Fruit fly (Drosophila melanogaster) whole organism, embryonic: ENCODE results near the gene CG6933.
A peak's percentile ranks its signal among the peaks of the same experiment; 100 is the strongest.

ENCODE experiments used
- Antp ChIP-seq: fragments of 200-800 bp; sonication (Bioruptor generic); optimal IDR thresholded peaks from 3 replicates; lab custom pipeline; 2016; ENCODE audit warnings: missing biosample characterization, missing genetic modification characterization
- CG10209 ChIP-seq: fragments of 200-800 bp; sonication (Bioruptor generic); optimal IDR thresholded peaks from 3 replicates; lab custom pipeline; 2017; ENCODE audit warnings: missing biosample characterization, mild to moderate bottlenecking, missing genetic modification characterization, missing genetic modification reagents
- CG11247 ChIP-seq: fragments of 200-800 bp; sonication (Bioruptor generic); IDR thresholded peaks from 2 replicates; pipeline ENCODE4 v1.3.6; 2022; ENCODE audit warnings: missing biosample characterization, missing genetic modification characterization
- CG11398 ChIP-seq: fragments of 200-800 bp; sonication (Bioruptor generic); optimal IDR thresholded peaks from 2 replicates; lab custom pipeline; 2016; ENCODE audit warnings: missing biosample characterization, missing genetic modification characterization
- CG12299 ChIP-seq: fragments of 200-800 bp; sonication (Bioruptor generic); optimal IDR thresholded peaks from 2 replicates; lab custom pipeline; 2018; ENCODE audit warnings: missing biosample characterization, mild to moderate bottlenecking, missing genetic modification characterization
- CG13123 ChIP-seq: fragments of 200-800 bp; sonication (Bioruptor generic); optimal IDR thresholded peaks from 2 replicates; lab custom pipeline; 2016; ENCODE audit warnings: missing biosample characterization, missing genetic modification characterization
- CG13296 ChIP-seq: fragments of 200-800 bp; sonication (Bioruptor generic); optimal IDR thresholded peaks from 3 replicates; lab custom pipeline; 2018; ENCODE audit warnings: missing biosample characterization, mild to moderate bottlenecking, missing genetic modification characterization
- CG13624 ChIP-seq: fragments of 200-800 bp; sonication (Bioruptor generic); optimal IDR thresholded peaks from 2 replicates; lab custom pipeline; 2016; ENCODE audit warnings: missing biosample characterization, missing genetic modification characterization
- CG15269 ChIP-seq: fragments of 200-800 bp; sonication (Bioruptor generic); optimal IDR thresholded peaks from 2 replicates; lab custom pipeline; 2018; ENCODE audit warnings: missing biosample characterization, mild to moderate bottlenecking, missing genetic modification characterization, moderate library complexity
- CG16815 ChIP-seq: fragments of 200-800 bp; sonication (Bioruptor generic); optimal IDR thresholded peaks from 3 replicates; lab custom pipeline; 2017; ENCODE audit warnings: missing biosample characterization, mild to moderate bottlenecking, missing genetic modification characterization
- CG16863 ChIP-seq: fragments of 200-800 bp; sonication (Bioruptor generic); optimal IDR thresholded peaks from 3 replicates; lab custom pipeline; 2016; ENCODE audit warnings: missing biosample characterization, missing genetic modification characterization
- CG18599 ChIP-seq: fragments of 200-800 bp; sonication (Bioruptor generic); optimal IDR thresholded peaks from 3 replicates; lab custom pipeline; 2017; ENCODE audit warnings: missing biosample characterization, missing genetic modification characterization, mild to moderate bottlenecking, moderate library complexity, missing genetic modification reagents
- CG33557 ChIP-seq: fragments of 200-800 bp; sonication (Bioruptor generic); optimal IDR thresholded peaks from 2 replicates; lab custom pipeline; 2019; ENCODE audit warnings: missing biosample characterization, mild to moderate bottlenecking, missing genetic modification characterization, moderate library complexity
- CG34422 ChIP-seq: fragments of 200-800 bp; sonication (Bioruptor generic); IDR thresholded peaks from 3 replicates; pipeline ENCODE4 v1.3.6; 2022; ENCODE audit warnings: missing biosample characterization, missing genetic modification characterization
- CG6175 ChIP-seq: fragments of 200-800 bp; sonication (Bioruptor generic); IDR thresholded peaks from 3 replicates; pipeline ENCODE4 v1.3.6; 2022; ENCODE audit warnings: missing biosample characterization, missing genetic modification characterization
- CG6654 ChIP-seq: fragments of 200-800 bp; sonication (Bioruptor generic); optimal IDR thresholded peaks from 2 replicates; lab custom pipeline; 2017; ENCODE audit warnings: missing biosample characterization, mild to moderate bottlenecking, missing genetic modification characterization
- CG6791 ChIP-seq: fragments of 200-800 bp; sonication (Bioruptor generic); IDR thresholded peaks from 3 replicates; pipeline ENCODE4 v1.3.6; 2022; ENCODE audit warnings: missing biosample characterization, missing genetic modification characterization; ENCODE audit not compliant: partially characterized antibody
- CG9817 ChIP-seq: fragments of 200-800 bp; sonication (Bioruptor generic); optimal IDR thresholded peaks from 2 replicates; lab custom pipeline; 2018; ENCODE audit warnings: missing biosample characterization, mild to moderate bottlenecking, missing genetic modification characterization, moderate library complexity
- CTCF ChIP-seq: fragments of 200-800 bp; sonication (Bioruptor generic); optimal IDR thresholded peaks from 2 replicates; lab custom pipeline; 2017; ENCODE audit warnings: missing biosample characterization, mild to moderate bottlenecking, missing genetic modification characterization, moderate library complexity
- Deaf1 ChIP-seq: fragments of 200-800 bp; optimal IDR thresholded peaks from 3 replicates; lab custom pipeline; 2019; ENCODE audit warnings: missing biosample characterization, mild to moderate bottlenecking, missing genetic modification characterization, moderate library complexity
- Dip2 ChIP-seq: fragments of 200-800 bp; sonication (Bioruptor generic); IDR thresholded peaks from 2 replicates; pipeline ENCODE4 v1.3.6; 2022; ENCODE audit warnings: missing biosample characterization, missing genetic modification characterization
- Doc3 ChIP-seq: fragments of 200-800 bp; sonication (Bioruptor generic); IDR thresholded peaks from 3 replicates; pipeline ENCODE4 v1.3.6; 2022; ENCODE audit warnings: missing biosample characterization, missing genetic modification characterization; ENCODE audit not compliant: partially characterized antibody
- H2.0 ChIP-seq: fragments of 200-800 bp; sonication (Bioruptor generic); IDR thresholded peaks from 2 replicates; pipeline ENCODE4 v1.3.6; 2022; ENCODE audit warnings: missing biosample characterization, missing genetic modification characterization
- Hmr ChIP-seq: fragments of 200-800 bp; sonication (Bioruptor generic); optimal IDR thresholded peaks from 3 replicates; lab custom pipeline; 2017; ENCODE audit warnings: mild to moderate bottlenecking, missing biosample characterization, missing genetic modification reagents, missing genetic modification characterization
- Hr3 ChIP-seq: fragments of 200-800 bp; sonication (Bioruptor generic); optimal IDR thresholded peaks from 3 replicates; lab custom pipeline; 2016; ENCODE audit warnings: missing biosample characterization, missing genetic modification characterization
- Med ChIP-seq: fragments of 200-800 bp; sonication (Bioruptor generic); peaks from one replicate; lab custom pipeline; 2016; ENCODE audit warnings: missing biosample characterization, missing genetic modification characterization, mild to moderate bottlenecking, inconsistent platforms, moderate library complexity
- Poxn ChIP-seq: fragments of 200-800 bp; sonication (Bioruptor generic); IDR thresholded peaks from 2 replicates; pipeline ENCODE4 v1.3.6; 2022; ENCODE audit warnings: missing biosample characterization, missing genetic modification characterization
- Ssrp ChIP-seq: fragments of 200-800 bp; sonication (Bioruptor generic); optimal IDR thresholded peaks from 2 replicates; lab custom pipeline; 2018; ENCODE audit warnings: missing biosample characterization, mild to moderate bottlenecking, missing genetic modification characterization, moderate library complexity
- aop ChIP-seq: fragments of 200-800 bp; sonication (Bioruptor generic); IDR thresholded peaks from 2 replicates; pipeline ENCODE4 v1.3.6; 2022; ENCODE audit warnings: missing biosample characterization, missing genetic modification characterization
- ase ChIP-seq: fragments of 200-800 bp; sonication (Bioruptor generic); IDR thresholded peaks from 3 replicates; pipeline ENCODE4 v1.3.6; 2022; ENCODE audit warnings: missing biosample characterization, missing genetic modification characterization
- br ChIP-seq: fragments of >200 bp; optimal IDR thresholded peaks from 2 replicates; lab custom pipeline; 2017
- dysf ChIP-seq: fragments of 200-800 bp; sonication (Bioruptor generic); IDR thresholded peaks from 3 replicates; pipeline ENCODE4 v1.3.6; 2022; ENCODE audit warnings: missing biosample characterization, missing genetic modification characterization
- exex ChIP-seq: fragments of 200-800 bp; sonication (Bioruptor generic); optimal IDR thresholded peaks from 4 replicates; lab custom pipeline; 2018; ENCODE audit warnings: missing biosample characterization, mild to moderate bottlenecking, missing genetic modification characterization, moderate library complexity
- fru ChIP-seq: fragments of >200 bp; optimal IDR thresholded peaks from 2 replicates; lab custom pipeline; 2017
- fu2 ChIP-seq: fragments of 200-800 bp; sonication (Bioruptor generic); optimal IDR thresholded peaks from 2 replicates; lab custom pipeline; 2016; ENCODE audit warnings: missing biosample characterization, missing genetic modification characterization
- grn ChIP-seq: fragments of 200-800 bp; sonication (Bioruptor generic); optimal IDR thresholded peaks from 3 replicates; lab custom pipeline; 2017; ENCODE audit warnings: missing biosample characterization, missing genetic modification characterization
- gro ChIP-seq: fragments of 200-800 bp; sonication (Bioruptor generic); optimal IDR thresholded peaks from 2 replicates; lab custom pipeline; 2016; ENCODE audit warnings: missing biosample characterization, missing genetic modification characterization
- hkb ChIP-seq, 2 experiments: fragments of 200-800 bp in 1 of 2; fragments of >200 bp in 1 of 2; sonication (Bioruptor generic) in 1 of 2; IDR thresholded peaks in 1 of 2; optimal IDR thresholded peaks in 1 of 2; 2 replicates each; pipeline versions ENCODE4 v1.3.6 to Lab custom; 2017 to 2022; ENCODE audit warnings: missing biosample characterization in 1 of 2, missing genetic modification characterization in 1 of 2
- ind ChIP-seq: fragments of 200-800 bp; sonication (Bioruptor generic); optimal IDR thresholded peaks from 3 replicates; lab custom pipeline; 2016; ENCODE audit warnings: missing biosample characterization, missing genetic modification characterization
- insv ChIP-seq, 2 experiments: fragments of 200-800 bp; sonication (Bioruptor generic); optimal IDR thresholded peaks; 3 replicates each; lab custom pipeline; 2016 to 2018; ENCODE audit warnings: missing biosample characterization in 2 of 2, missing genetic modification characterization in 2 of 2
- jumu ChIP-seq: fragments of 200-800 bp; sonication (Bioruptor generic); optimal IDR thresholded peaks from 3 replicates; lab custom pipeline; 2016; ENCODE audit warnings: missing biosample characterization, missing genetic modification characterization
- klu ChIP-seq: fragments of 200-800 bp; sonication (Bioruptor generic); IDR thresholded peaks from 2 replicates; pipeline ENCODE4 v1.3.6; 2022; ENCODE audit warnings: missing biosample characterization, missing genetic modification characterization
- lola ChIP-seq, 3 experiments: fragments of >200 bp in 2 of 3; fragments of 200-800 bp in 1 of 3; sonication (Bioruptor generic) in 1 of 3; optimal IDR thresholded peaks; 2 replicates each; lab custom pipeline; 2017 to 2019; ENCODE audit warnings: missing biosample characterization in 3 of 3, missing genetic modification characterization in 3 of 3, mild to moderate bottlenecking in 1 of 3, moderate library complexity in 1 of 3
- salm ChIP-seq: fragments of 200-800 bp; sonication (Bioruptor generic); optimal IDR thresholded peaks from 2 replicates; lab custom pipeline; 2018; ENCODE audit warnings: missing biosample characterization, mild to moderate bottlenecking, missing genetic modification characterization
- schlank ChIP-seq: fragments of 200-800 bp; sonication (Bioruptor generic); optimal IDR thresholded peaks from 2 replicates; lab custom pipeline; 2018; ENCODE audit warnings: missing biosample characterization, mild to moderate bottlenecking, missing genetic modification characterization
- seq ChIP-seq: fragments of 200-800 bp; sonication (Bioruptor generic); IDR thresholded peaks from 2 replicates; pipeline ENCODE4 v1.3.6; 2022; ENCODE audit warnings: missing biosample characterization, missing genetic modification characterization
- so ChIP-seq: fragments of 200-800 bp; sonication (Bioruptor generic); IDR thresholded peaks from 3 replicates; pipeline ENCODE4 v1.3.6; 2022; ENCODE audit warnings: missing biosample characterization, missing genetic modification characterization
- sug ChIP-seq: fragments of 200-800 bp; optimal IDR thresholded peaks from 2 replicates; lab custom pipeline; 2019; ENCODE audit warnings: missing biosample characterization, mild to moderate bottlenecking, missing genetic modification characterization, moderate library complexity
- tap ChIP-seq: fragments of 200-800 bp; optimal IDR thresholded peaks from 3 replicates; lab custom pipeline; 2019; ENCODE audit warnings: missing biosample characterization, mild to moderate bottlenecking, missing genetic modification characterization, moderate library complexity
- tll ChIP-seq, 2 experiments: fragments of 200-800 bp in 1 of 2; fragments of >200 bp in 1 of 2; sonication (Bioruptor generic) in 1 of 2; optimal IDR thresholded peaks; 2 replicates each; lab custom pipeline; 2017 to 2019; ENCODE audit warnings: missing biosample characterization in 2 of 2, missing genetic modification characterization in 2 of 2, mild to moderate bottlenecking in 1 of 2, moderate library complexity in 1 of 2
- toy ChIP-seq: fragments of 200-800 bp; sonication (Bioruptor generic); IDR thresholded peaks from 2 replicates; pipeline ENCODE4 v1.3.6; 2022; ENCODE audit warnings: missing biosample characterization, missing genetic modification characterization
- unc-4 ChIP-seq: fragments of 200-800 bp; sonication (Bioruptor generic); IDR thresholded peaks from 2 replicates; pipeline ENCODE4 v1.3.6; 2022; ENCODE audit warnings: missing biosample characterization, missing genetic modification characterization; ENCODE audit not compliant: partially characterized antibody
- unpg ChIP-seq: fragments of 200-800 bp; sonication (Bioruptor generic); optimal IDR thresholded peaks from 3 replicates; lab custom pipeline; 2018; ENCODE audit warnings: missing biosample characterization, mild to moderate bottlenecking, missing genetic modification characterization, moderate library complexity

Gene CG6933

dm6 chr3L:20193748-20194058, 26.5 kb downstream of the CG6933 start:
- no peak for TF ChIP-seq aop (GFP tag; lab: Robert Waterston, UW)
- no peak for TF ChIP-seq CG6791 (GFP tag; lab: Robert Waterston, UW)
- no peak for TF ChIP-seq so
- TF ChIP-seq CG34422 (GFP tag; lab: Robert Waterston, UW): no peak
- TF ChIP-seq seq (GFP tag; lab: Robert Waterston, UW): no peak
- TF ChIP-seq tll (GFP tag; optimal IDR thresholded peaks at IDR 0.05; lab: Kevin White, UChicago): no peak
- TF ChIP-seq ase (GFP tag; lab: Robert Waterston, UW): no peak
- TF ChIP-seq Ssrp: no peak
- TF ChIP-seq CG12299 (tag; lab: Kevin White, UChicago): no peak
- TF ChIP-seq Hr3 (GFP tag; lab: Kevin White, UChicago): no peak
- no peak for TF ChIP-seq salm
- no peak for TF ChIP-seq CG6175
- TF ChIP-seq Dip2 (GFP tag; lab: Robert Waterston, UW): no peak
- TF ChIP-seq CG11398: no peak
- TF ChIP-seq jumu (GFP tag; lab: Kevin White, UChicago): no peak
- peak; percentile 8 for TF ChIP-seq CG18599 (GFP tag; lab: Kevin White, UChicago)
- no peak for TF ChIP-seq CG16815
- TF ChIP-seq lola (GFP tag; optimal IDR thresholded peaks at IDR 0.05; lab: Kevin White, UChicago): no peak
- TF ChIP-seq H2.0: no peak
- no peak for TF ChIP-seq Antp (GFP tag; lab: Kevin White, UChicago)
- TF ChIP-seq insv (GFP tag; optimal IDR thresholded peaks at IDR 0.05; lab: Kevin White, UChicago): no peak
- TF ChIP-seq tap (tag; lab: Kevin White, UChicago): no peak
- peak; percentile 22 for TF ChIP-seq Deaf1 (tag; lab: Kevin White, UChicago)
- TF ChIP-seq unpg (GFP tag; lab: Kevin White, UChicago): no peak
- no peak for TF ChIP-seq hkb (optimal IDR thresholded peaks at IDR 0.05; lab: Kevin White, UChicago)
- no peak for TF ChIP-seq hkb (GFP tag; IDR thresholded peaks at IDR 0.05; lab: Robert Waterston, UW)
- TF ChIP-seq CG6654 (GFP tag; lab: Kevin White, UChicago): no peak
- TF ChIP-seq toy (GFP tag; lab: Robert Waterston, UW): no peak
- no peak for TF ChIP-seq br
- no peak for TF ChIP-seq CG9817
- peak; percentile 0 for TF ChIP-seq Med
- no peak for TF ChIP-seq CG11247 (GFP tag; lab: Robert Waterston, UW)
- no peak for TF ChIP-seq CG13123 (GFP tag; lab: Kevin White, UChicago)
- peak; percentile 73 for TF ChIP-seq sug (tag; lab: Kevin White, UChicago)
- no peak for TF ChIP-seq CG13296 (GFP tag; lab: Kevin White, UChicago)
- no peak for TF ChIP-seq schlank
- TF ChIP-seq CTCF (GFP tag; lab: Kevin White, UChicago): no peak
- TF ChIP-seq CG10209 (GFP tag; lab: Kevin White, UChicago): no peak
- TF ChIP-seq gro (GFP tag; lab: Kevin White, UChicago): peak; percentile 7
- no peak for TF ChIP-seq ind (GFP tag; lab: Kevin White, UChicago)
- no peak for TF ChIP-seq Doc3 (GFP tag; lab: Robert Waterston, UW)
- no peak for TF ChIP-seq Hmr
- no peak for TF ChIP-seq CG33557 (GFP tag; lab: Kevin White, UChicago)
- TF ChIP-seq CG16863 (GFP tag; lab: Kevin White, UChicago): no peak
- no peak for TF ChIP-seq CG15269 (tag; lab: Kevin White, UChicago)
- no peak for TF ChIP-seq CG13624 (GFP tag; lab: Kevin White, UChicago)
- TF ChIP-seq Poxn (GFP tag; lab: Robert Waterston, UW): no peak
- TF ChIP-seq exex (tag; lab: Kevin White, UChicago): peak; percentile 97
- TF ChIP-seq fru (lab: Kevin White, UChicago): no peak
- TF ChIP-seq unc-4 (GFP tag; lab: Robert Waterston, UW): no peak
- TF ChIP-seq dysf (GFP tag; lab: Robert Waterston, UW): no peak
- TF ChIP-seq grn: peak; percentile 73
- TF ChIP-seq klu (GFP tag; lab: Robert Waterston, UW): no peak
- no peak for TF ChIP-seq fu2 (GFP tag; lab: Kevin White, UChicago)
